Fruit fly (Drosophila melanogaster): Measurements from ENCODE around the gene ush.

The ush gene

dm6 chr2L:518979-519891 is 43.2 kb downstream of the ush start:
- TF ChIP-seq Pdp1 (GFP tag; optimal IDR thresholded peaks at IDR 0.05) (peak in 1 of 2 experiments; percentile 27), grn (GFP tag; optimal IDR thresholded peaks at IDR 0.05) (peak; percentile 92), CG10654 (GFP tag; optimal IDR thresholded peaks at IDR 0.05) (no peak), crol (GFP tag; IDR thresholded peaks at IDR 0.05) (peak; percentile 69), tin (GFP tag; optimal IDR thresholded peaks at IDR 0.05) (no peak), CG5953 (GFP tag; IDR thresholded peaks at IDR 0.05) (0 out of 2 replicates have a peak, but pooled peaks have one; percentile 29), odd (GFP tag; optimal IDR thresholded peaks at IDR 0.05) (peak; percentile 30), lov (optimal IDR thresholded peaks at IDR 0.05) (no peak), lov (GFP tag; IDR thresholded peaks at IDR 0.05) (0 out of 3 replicates have a peak, but pooled peaks have one; percentile 34), pros (GFP tag; optimal IDR thresholded peaks at IDR 0.05) (peak; percentile 73), tll (GFP tag; optimal IDR thresholded peaks at IDR 0.05) (peak in 1 of 2 experiments; percentile 67), tup (GFP tag; optimal IDR thresholded peaks at IDR 0.05) (peak; percentile 57), Blimp-1 (GFP tag; optimal IDR thresholded peaks at IDR 0.05) (peak; percentile 26), Kr (GFP tag; optimal IDR thresholded peaks at IDR 0.05) (peak; percentile 1), tgo (GFP tag; IDR thresholded peaks at IDR 0.05) (no peak), kni (GFP tag; optimal IDR thresholded peaks at IDR 0.05) (peak; percentile 7), CG17829 (tag; optimal IDR thresholded peaks at IDR 0.05) (peak; percentile 2), CG3281 (GFP tag; optimal IDR thresholded peaks at IDR 0.05) (no peak), abd-A (tag; optimal IDR thresholded peaks at IDR 0.05) (peak; percentile 38), cad (GFP tag; optimal IDR thresholded peaks at IDR 0.05) (peak; percentile 56), nerfin-1 (tag; optimal IDR thresholded peaks at IDR 0.05) (peak; percentile 8), gcm (GFP tag; optimal IDR thresholded peaks at IDR 0.05) (peak; percentile 58), CG2199 (GFP tag; IDR thresholded peaks at IDR 0.05) (0 out of 3 replicates have a peak, but pooled peaks have one; percentile 57), CG15479 (GFP tag; optimal IDR thresholded peaks at IDR 0.05) (peak; percentile 57), CG8281 (tag; optimal IDR thresholded peaks at IDR 0.05) (no peak), Med (GFP tag) (peak; percentile 59), CG2875 (GFP tag; optimal IDR thresholded peaks at IDR 0.05) (no peak), chinmo (GFP tag; IDR thresholded peaks at IDR 0.05; ENCODE audit: partially characterized antibody) (0 out of 4 replicates have a peak, but pooled peaks have one; percentile 49), zen (tag; optimal IDR thresholded peaks at IDR 0.05) (peak; percentile 95), Deaf1 (tag; optimal IDR thresholded peaks at IDR 0.05) (peak; percentile 44)

DNA sequence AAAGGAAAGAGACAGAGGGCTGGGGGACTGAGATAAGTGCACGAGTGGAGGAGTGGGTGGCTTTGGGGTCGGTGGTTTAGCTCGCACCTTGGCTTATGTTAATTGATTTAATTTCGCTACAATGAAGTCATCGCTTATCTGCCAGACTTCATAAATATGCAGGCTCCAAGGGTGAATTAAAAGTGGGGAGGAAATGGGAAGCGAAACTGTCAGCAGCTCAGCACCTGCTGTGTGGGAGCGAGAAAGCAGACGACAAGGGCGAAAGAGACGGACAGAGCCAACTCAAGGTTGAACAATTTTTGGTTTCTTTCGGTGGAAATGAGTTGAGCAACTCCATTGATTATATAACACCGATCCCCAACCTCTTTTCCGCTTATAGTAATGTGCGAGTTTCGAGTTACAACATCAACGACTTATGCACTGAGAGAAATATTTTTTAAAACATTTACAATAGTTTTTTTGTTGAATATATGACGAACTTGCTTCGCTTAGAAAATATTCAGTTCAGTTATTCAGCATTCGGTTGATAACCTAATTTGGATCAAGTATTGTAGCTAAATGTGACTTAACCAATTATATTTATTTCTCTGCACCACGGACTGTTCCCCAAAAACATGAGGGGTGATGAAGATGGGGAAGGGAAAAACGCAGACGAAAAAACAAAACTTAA is 44.4 kb downstream of the ush start:
- TF ChIP-seq ranshi (GFP tag; IDR thresholded peaks at IDR 0.05) (peak; percentile 87), Mes4 (GFP tag; optimal IDR thresholded peaks at IDR 0.05) (peak; percentile 82), CG12769 (tag; optimal IDR thresholded peaks at IDR 0.05) (peak; percentile 84), Dref (GFP tag; IDR thresholded peaks at IDR 0.05) (no peak), CG12155 (GFP tag; optimal IDR thresholded peaks at IDR 0.05) (peak; percentile 76), mam (GFP tag; optimal IDR thresholded peaks at IDR 0.05) (peak; percentile 70), CG11085 (GFP tag; IDR thresholded peaks at IDR 0.05) (peak; percentile 52; the same call in 1 of the 2 replicates), jigr1 (GFP tag; IDR thresholded peaks at IDR 0.05) (peak; percentile 75), CG17186 (GFP tag; optimal IDR thresholded peaks at IDR 0.05) (no peak), z (GFP tag; IDR thresholded peaks at IDR 0.05) (peak; percentile 48; the same call in 1 of the 3 replicates), Stat92E (GFP tag; optimal IDR thresholded peaks at IDR 0.05) (peak in 1 of 3 experiments; percentile 84), TFAM (GFP tag; optimal IDR thresholded peaks at IDR 0.05) (peak; percentile 7), C15 (GFP tag; IDR thresholded peaks at IDR 0.05) (no peak), CG4854 (GFP tag; optimal IDR thresholded peaks at IDR 0.05) (peak; percentile 79), CG1529 (GFP tag; optimal IDR thresholded peaks at IDR 0.05) (peak; percentile 86), CG31365 (tag; optimal IDR thresholded peaks at IDR 0.05) (no peak), PHDP (tag; optimal IDR thresholded peaks at IDR 0.05) (peak; percentile 86)

All from whole organism, embryonic.